Worm (Caenorhabditis elegans): ENCODE measurements around the gene mltn-12.
A peak's percentile ranks its signal among the peaks of the same experiment; 100 is the strongest.
"Not testable (repeated sequence)": the region's sequence is repeated elsewhere in the genome, so short reads cannot be mapped to it uniquely, and the experiment has no call there.

Gene mltn-12

ce11 chrIV:8964042-8964441 lies 28.8 kb upstream of the mltn-12 start (continued):
- peak; percentile 69; the same call in 1 of the 2 replicates for TF ChIP-seq dox-1 (GFP tag; IDR thresholded peaks at IDR 0.05)
- not testable (repeated sequence) for TF ChIP-seq rpc-1 (optimal IDR thresholded peaks at IDR 0.05)
- peak; percentile 51 for TF ChIP-seq rpc-1 (tag; optimal IDR thresholded peaks at IDR 0.05)
- TF ChIP-seq aptf-3 (GFP tag; IDR thresholded peaks at IDR 0.05): 0 out of 2 replicates have a peak, but pooled peaks have one; percentile 60

- TF ChIP-seq lsy-27 (tag; optimal IDR thresholded peaks at IDR 0.05; ENCODE audit: borderline replicate concordance, insufficient read depth) (no peak), lin-54 (GFP tag; optimal IDR thresholded peaks at IDR 0.05) (no peak), nhr-27 (tag; optimal IDR thresholded peaks at IDR 0.05) (no peak), C06A6.2 (GFP tag; conservative IDR thresholded peaks at IDR 0.05) (no peak), rcor-1 (GFP tag; IDR thresholded peaks at IDR 0.05) (no peak), ccch-3 (GFP tag; optimal IDR thresholded peaks at IDR 0.05) (no peak), ztf-25 (GFP tag; IDR thresholded peaks at IDR 0.05) (no peak), ets-4 (GFP tag; optimal IDR thresholded peaks at IDR 0.05) (no peak)
Observed at ce11 chrIV:8965883-8966282, 27.0 kb upstream of the mltn-12 start, which contains the start of gene C53B4.2. C53B4.2 (plus strand) TSS chrIV:8966183.

ce11 chrIV:8967990-8968389 lies 24.9 kb upstream of the mltn-12 start, which contains the start of gene suex-2:
suex-2 (plus strand) TSS chrIV:8968290.
- no peak for TF ChIP-seq ceh-40 (GFP tag; IDR thresholded peaks at IDR 0.05)

ce11 chrIV:8973249-8973958 lies 19.5 kb upstream of the mltn-12 start, which contains the start of gene C53B4.3:
C53B4.3 (minus strand) TSS chrIV:8973712.
- TF ChIP-seq Y53G8AR.9 (GFP tag; conservative IDR thresholded peaks at IDR 0.05) (0 out of 2 replicates have a peak, but pooled peaks have one; percentile 44), hmg-1.2 (GFP tag; IDR thresholded peaks at IDR 0.05) (no peak), tbp1 (GFP tag; optimal IDR thresholded peaks at IDR 0.05) (peak; percentile 30), rec-8 (tag; optimal IDR thresholded peaks at IDR 0.05) (peak in 1 of 2 experiments; percentile 57), Y95B8A.8 (GFP tag; IDR thresholded peaks at IDR 0.05) (no peak), lin-26 (GFP tag; IDR thresholded peaks at IDR 0.05) (no peak), ztf-26 (tag; optimal IDR thresholded peaks at IDR 0.05) (peak; percentile 16), unc-130 (GFP tag; optimal IDR thresholded peaks at IDR 0.05) (peak; percentile 49), snpc-3.4 (tag; optimal IDR thresholded peaks at IDR 0.05) (peak; percentile 36), ceh-27 (GFP tag; optimal IDR thresholded peaks at IDR 0.05) (peak; percentile 82), dox-1 (GFP tag; IDR thresholded peaks at IDR 0.05) (peak; percentile 55; the same call in 1 of the 2 replicates), let-526 (GFP tag; IDR thresholded peaks at IDR 0.05) (no peak), hlh-12 (tag; optimal IDR thresholded peaks at IDR 0.05) (no peak), F37B4.10 (GFP tag; IDR thresholded peaks at IDR 0.05) (no peak), B0035.1 (tag; optimal IDR thresholded peaks at IDR 0.05) (peak; percentile 13), B0261.1 (tag; optimal IDR thresholded peaks at IDR 0.05) (no peak), snpc-4 (GFP tag; optimal IDR thresholded peaks at IDR 0.05) (peak; percentile 38), snpc-4 (tag; optimal IDR thresholded peaks at IDR 0.05) (peak in 3 of 4 experiments; percentile 25 to 51 (median 36)), attf-5 (GFP tag; optimal IDR thresholded peaks at IDR 0.05) (no peak), bed-2 (GFP tag; IDR thresholded peaks at IDR 0.05) (peak; percentile 90), ceh-40 (GFP tag; IDR thresholded peaks at IDR 0.05) (peak; percentile 46; the same call in 1 of the 2 replicates), akir-1 (GFP tag; optimal IDR thresholded peaks at IDR 0.05) (peak; percentile 36), K11D2.4 (GFP tag; IDR thresholded peaks at IDR 0.05) (peak; percentile 69), zim-3 (tag; optimal IDR thresholded peaks at IDR 0.05) (peak; percentile 22), cebp-1 (GFP tag; IDR thresholded peaks at IDR 0.05) (no peak), cebp-1 (tag; optimal IDR thresholded peaks at IDR 0.05) (peak; percentile 47), nhr-80 (tag; optimal IDR thresholded peaks at IDR 0.05) (peak; percentile 75), F55B11.4 (tag; optimal IDR thresholded peaks at IDR 0.05; ENCODE audit: borderline replicate concordance, insufficient read depth) (no peak), K12H6.12 (tag; optimal IDR thresholded peaks at IDR 0.05) (peak; percentile 40), ekl-4 (GFP tag; IDR thresholded peaks at IDR 0.05) (no peak), mcd-1 (GFP tag; IDR thresholded peaks at IDR 0.05) (peak; percentile 64)

Data from whole organism, young adult.